Worm (Caenorhabditis elegans) whole organism, young adult: Measurements from ENCODE around the gene sahd-1.

Experiments
- F39B2.1 ChIP-seq: fragments of 200-800 bp; sonication (Bioruptor generic); IDR thresholded peaks from 2 replicates; pipeline ENCODE4 v1.3.6; 2022; ENCODE audit warnings: missing genetic modification reagents, missing genetic modification characterization, missing compliant biosample characterization
- chd-7 ChIP-seq: sonication (generic microtip); optimal IDR thresholded peaks from 2 replicates; lab custom pipeline; 2016; ENCODE audit warnings: mild to moderate bottlenecking, missing genetic modification characterization, moderate library complexity, missing compliant biosample characterization
- dpff-1 ChIP-seq: sonication (generic microtip); optimal IDR thresholded peaks from 2 replicates; lab custom pipeline; 2017; ENCODE audit warnings: mild to moderate bottlenecking, missing genetic modification characterization, missing compliant biosample characterization
- lsl-1 ChIP-seq: fragments of 200-800 bp; sonication (Bioruptor generic); optimal IDR thresholded peaks from 2 replicates; lab custom pipeline; 2018; ENCODE audit warnings: mild to moderate bottlenecking, missing genetic modification characterization, moderate library complexity, missing compliant biosample characterization
- snpc-4 ChIP-seq, 5 experiments: fragments of 150-350 bp in 1 of 5; sonication (generic microtip) in 4 of 5; optimal IDR thresholded peaks; 2 replicates each; lab custom pipeline; 2014 to 2018; ENCODE audit warnings: missing genetic modification characterization in 5 of 5, missing biosample characterization in 3 of 5, antibody characterized with exemption in 2 of 5, mild to moderate bottlenecking in 2 of 5, missing compliant biosample characterization in 2 of 5, missing genotype in 2 of 5, moderate library complexity in 2 of 5, missing genetic modification reagents in 1 of 5

DNA sequence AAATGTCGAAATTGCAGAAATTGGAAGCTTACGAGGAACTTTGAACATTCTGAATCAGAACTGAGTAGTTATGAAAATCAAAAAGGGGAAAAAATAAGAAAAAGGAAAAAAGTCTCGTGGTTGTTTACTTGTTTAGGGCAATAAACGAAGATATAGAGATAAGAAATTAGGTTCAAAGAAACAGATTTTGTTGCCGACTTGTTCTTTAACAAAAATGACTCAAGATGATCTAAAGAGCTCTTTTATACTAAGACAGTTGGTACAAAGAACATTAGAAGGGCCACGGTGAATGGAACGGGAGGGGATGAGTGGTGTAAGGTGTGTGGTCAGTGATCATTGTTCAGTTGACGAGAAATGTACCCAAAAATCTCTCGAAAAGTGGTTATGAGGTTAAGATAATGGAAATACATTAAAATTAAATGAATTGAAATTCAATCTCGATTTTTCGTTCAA lies 32.7 kb upstream of the sahd-1 start, which contains the start of gene acdh-2:
- TF ChIP-seq chd-7 (tag; lab: Kevin White, UChicago) (no peak), dpff-1 (tag; lab: Kevin White, UChicago) (no peak), snpc-4 (GFP tag; optimal IDR thresholded peaks at IDR 0.05; lab: Kevin White, UChicago) (no peak), snpc-4 (tag; optimal IDR thresholded peaks at IDR 0.05; lab: Kevin White, UChicago) (peak in 2 of 4 experiments; percentile 3 to 50), F39B2.1 (GFP tag; lab: Robert Waterston, UW) (no peak), lsl-1 (GFP tag; lab: Kevin White, UChicago) (no peak)
